Worm (Caenorhabditis elegans) whole organism, L1 larva: ENCODE results near the gene ztf-17.

ENCODE experiments used
- C16A3.4 ChIP-seq: fragments of 150-350 bp; optimal IDR thresholded peaks from 2 replicates; lab custom pipeline; 2014; ENCODE audit warnings: missing biosample characterization, missing genetic modification characterization
- Y116A8C.19 ChIP-seq: sonication (generic microtip); optimal IDR thresholded peaks from 2 replicates; lab custom pipeline; 2016; ENCODE audit warnings: missing compliant biosample characterization, missing genetic modification characterization, borderline replicate concordance
- aha-1 ChIP-seq: fragments of 150-350 bp; optimal IDR thresholded peaks from 2 replicates; lab custom pipeline; 2014; ENCODE audit warnings: missing biosample characterization, missing genetic modification characterization
- aly-2 ChIP-seq: fragments of 150-350 bp; optimal IDR thresholded peaks from 2 replicates; lab custom pipeline; 2014; ENCODE audit warnings: missing biosample characterization, missing genetic modification characterization
- blmp-1 ChIP-seq: fragments of 150-350 bp; optimal IDR thresholded peaks from 2 replicates; lab custom pipeline; 2014; ENCODE audit warnings: missing biosample characterization, missing genetic modification characterization
- ceh-8 ChIP-seq: fragments of 200-800 bp; sonication (Bioruptor generic); optimal IDR thresholded peaks from 2 replicates; lab custom pipeline; 2018; ENCODE audit warnings: mild to moderate bottlenecking, missing genetic modification characterization, moderate library complexity, missing compliant biosample characterization
- ceh-88 ChIP-seq: fragments of 200-800 bp; sonication (Bioruptor generic); IDR thresholded peaks from 2 replicates; pipeline ENCODE4 v1.3.6; 2022; ENCODE audit warnings: missing genetic modification characterization, missing compliant biosample characterization
- ceh-90 ChIP-seq: sonication (generic microtip); optimal IDR thresholded peaks from 2 replicates; lab custom pipeline; 2016; ENCODE audit warnings: missing genetic modification characterization, missing compliant biosample characterization
- ces-1 ChIP-seq: fragments of 150-350 bp; optimal IDR thresholded peaks from 2 replicates; lab custom pipeline; 2014; ENCODE audit warnings: missing biosample characterization, missing genetic modification reagents, missing genetic modification characterization
- efl-3 ChIP-seq: fragments of 200-800 bp; sonication (Bioruptor generic); optimal IDR thresholded peaks from 2 replicates; lab custom pipeline; 2018; ENCODE audit warnings: mild to moderate bottlenecking, missing genetic modification characterization, missing compliant biosample characterization
- egl-27 ChIP-seq, 2 experiments: fragments of 150-350 bp in 1 of 2; sonication (generic microtip); optimal IDR thresholded peaks; 3 replicates each; lab custom pipeline; 2017 to 2018; ENCODE audit warnings: missing biosample characterization in 2 of 2, missing genetic modification characterization in 2 of 2, missing genetic modification reagents in 2 of 2
- elt-2 ChIP-seq: sonication (generic microtip); optimal IDR thresholded peaks from 2 replicates; lab custom pipeline; 2016; ENCODE audit warnings: missing genetic modification characterization, mild to moderate bottlenecking, inconsistent platforms, missing compliant biosample characterization, missing genetic modification reagents
- fkh-10 ChIP-seq: sonication (generic microtip); optimal IDR thresholded peaks from 2 replicates; lab custom pipeline; 2017; ENCODE audit warnings: missing biosample characterization, missing genetic modification reagents, missing genetic modification characterization
- hlh-4 ChIP-seq: sonication (generic microtip); optimal IDR thresholded peaks from 2 replicates; lab custom pipeline; 2016; ENCODE audit warnings: mild to moderate bottlenecking, missing genetic modification characterization, missing compliant biosample characterization
- hpl-2 ChIP-seq: fragments of 150-350 bp; optimal IDR thresholded peaks from 2 replicates; lab custom pipeline; 2014; ENCODE audit warnings: missing biosample characterization, missing genetic modification reagents, missing genetic modification characterization
- jun-1 ChIP-seq: fragments of 150-350 bp; optimal IDR thresholded peaks from 2 replicates; lab custom pipeline; 2014; ENCODE audit warnings: missing biosample characterization, missing genetic modification reagents, missing genetic modification characterization
- lin-14 ChIP-seq: fragments of 200-800 bp; sonication (Bioruptor generic); optimal IDR thresholded peaks from 2 replicates; lab custom pipeline; 2018; ENCODE audit warnings: mild to moderate bottlenecking, missing genetic modification characterization, moderate library complexity, missing compliant biosample characterization
- lin-15B ChIP-seq: fragments of 150-350 bp; sonication (generic microtip); optimal IDR thresholded peaks from 3 replicates; lab custom pipeline; 2014; ENCODE audit warnings: missing biosample characterization, missing genetic modification characterization
- lin-35 ChIP-seq, 2 experiments: fragments of 150-350 bp; optimal IDR thresholded peaks; 2 replicates each; lab custom pipeline; 2014; ENCODE audit warnings: missing biosample characterization in 2 of 2, missing genetic modification characterization in 2 of 2, missing genetic modification reagents in 2 of 2
- lir-3 ChIP-seq: sonication (generic microtip); optimal IDR thresholded peaks from 2 replicates; lab custom pipeline; 2016; ENCODE audit warnings: mild to moderate bottlenecking, missing genetic modification characterization, moderate library complexity, missing compliant biosample characterization; ENCODE audit not compliant: poor library complexity
- mef-2 ChIP-seq: fragments of 150-350 bp; optimal IDR thresholded peaks from 2 replicates; lab custom pipeline; 2014; ENCODE audit warnings: missing biosample characterization, missing genetic modification characterization
- mep-1 ChIP-seq: fragments of 150-350 bp; optimal IDR thresholded peaks from 2 replicates; lab custom pipeline; 2014; ENCODE audit warnings: missing biosample characterization, missing genetic modification characterization
- nhr-20 ChIP-seq: sonication (generic microtip); optimal IDR thresholded peaks from 2 replicates; lab custom pipeline; 2016; ENCODE audit warnings: mild to moderate bottlenecking, missing genetic modification characterization, missing compliant biosample characterization
- nhr-237 ChIP-seq: fragments of 150-350 bp; optimal IDR thresholded peaks from 2 replicates; lab custom pipeline; 2014; ENCODE audit warnings: missing biosample characterization, missing genetic modification characterization
- nhr-84 ChIP-seq: sonication (generic microtip); optimal IDR thresholded peaks from 2 replicates; lab custom pipeline; 2017; ENCODE audit warnings: missing biosample characterization, missing genetic modification characterization
- nhr-90 ChIP-seq: sonication (generic microtip); optimal IDR thresholded peaks from 2 replicates; lab custom pipeline; 2016; ENCODE audit warnings: mild to moderate bottlenecking, missing genetic modification characterization, missing compliant biosample characterization; ENCODE audit not compliant: poor library complexity
- pag-3 ChIP-seq: sonication (generic microtip); optimal IDR thresholded peaks from 2 replicates; lab custom pipeline; 2017; ENCODE audit warnings: missing genetic modification characterization, mild to moderate bottlenecking, missing compliant biosample characterization, antibody characterized with exemption, borderline replicate concordance; ENCODE audit not compliant: insufficient read depth
- pax-3 ChIP-seq: fragments of 200-800 bp; sonication (Bioruptor generic); optimal IDR thresholded peaks from 2 replicates; lab custom pipeline; 2018; ENCODE audit warnings: mild to moderate bottlenecking, missing genetic modification characterization, moderate library complexity, missing compliant biosample characterization
- pqm-1 ChIP-seq: sonication (generic microtip); optimal IDR thresholded peaks from 3 replicates; lab custom pipeline; 2017; ENCODE audit warnings: missing biosample characterization, missing genetic modification characterization
- rnt-1 ChIP-seq: sonication (generic microtip); optimal IDR thresholded peaks from 2 replicates; lab custom pipeline; 2016; ENCODE audit warnings: mild to moderate bottlenecking, missing genetic modification characterization, moderate library complexity, missing compliant biosample characterization
- skn-1 ChIP-seq: fragments of 150-350 bp; optimal IDR thresholded peaks from 2 replicates; lab custom pipeline; 2014; ENCODE audit warnings: missing biosample characterization, missing genetic modification characterization
- snu-23 ChIP-seq: sonication (generic microtip); optimal IDR thresholded peaks from 2 replicates; lab custom pipeline; 2016; ENCODE audit warnings: missing genetic modification characterization, missing compliant biosample characterization
- tlp-1 ChIP-seq: fragments of 150-350 bp; optimal IDR thresholded peaks from 2 replicates; lab custom pipeline; 2014; ENCODE audit warnings: missing biosample characterization, missing genetic modification characterization
- unc-98 ChIP-seq: fragments of 200-800 bp; sonication (Bioruptor generic); IDR thresholded peaks from 2 replicates; pipeline ENCODE4 v1.3.6; 2022; ENCODE audit warnings: missing genetic modification characterization, missing compliant biosample characterization
- xbp-1 ChIP-seq: sonication (generic microtip); optimal IDR thresholded peaks from 2 replicates; lab custom pipeline; 2016; ENCODE audit warnings: missing genetic modification characterization, missing compliant biosample characterization
- zag-1 ChIP-seq: fragments of 150-350 bp; optimal IDR thresholded peaks from 2 replicates; lab custom pipeline; 2014; ENCODE audit warnings: missing biosample characterization, missing genetic modification characterization
- ztf-11 ChIP-seq, 2 experiments: sonication (generic microtip); optimal IDR thresholded peaks; 2 replicates each; lab custom pipeline; 2016 to 2017; ENCODE audit warnings: missing genetic modification characterization in 2 of 2, missing biosample characterization in 1 of 2, missing compliant biosample characterization in 1 of 2
- ztf-4 ChIP-seq: fragments of 150-350 bp; optimal IDR thresholded peaks from 2 replicates; lab custom pipeline; 2014; ENCODE audit warnings: missing biosample characterization, missing genetic modification characterization

Gene ztf-17

ce11 chrII:7857485-7858010 lies 12.4 kb downstream of the ztf-17 start, which contains the start of the genes cec-3 and T09A5.15 (continued):
- TF ChIP-seq mep-1 (tag; lab: Kevin White, UChicago) (peak; percentile 48), pag-3 (tag; lab: Kevin White, UChicago) (no peak), hpl-2 (GFP tag; lab: Kevin White, UChicago) (no peak), egl-27 (tag; optimal IDR thresholded peaks at IDR 0.05; lab: Kevin White, UChicago) (no peak), hlh-4 (no peak), fkh-10 (no peak), C16A3.4 (tag; lab: Kevin White, UChicago) (peak; percentile 66), snu-23 (peak; percentile 72)

ce11 chrII:7855619-7856018 lies 14.3 kb downstream of the ztf-17 start, which contains the start of gene mdmh-35:
TSS of gene mdmh-35 (minus strand) at chrII:7855719.
- TF ChIP-seq lir-3 (no peak), mef-2 (tag; lab: Kevin White, UChicago) (no peak), elt-2 (tag; lab: Kevin White, UChicago) (no peak), ceh-8 (GFP tag; lab: Kevin White, UChicago) (no peak), rnt-1 (tag; lab: Kevin White, UChicago) (no peak), lin-35 (GFP tag; optimal IDR thresholded peaks at IDR 0.05; lab: Kevin White, UChicago) (no peak), nhr-84 (no peak), blmp-1 (tag; lab: Kevin White, UChicago) (no peak), aly-2 (no peak), ztf-11 (tag; optimal IDR thresholded peaks at IDR 0.05; lab: Kevin White, UChicago) (no peak)

DNA sequence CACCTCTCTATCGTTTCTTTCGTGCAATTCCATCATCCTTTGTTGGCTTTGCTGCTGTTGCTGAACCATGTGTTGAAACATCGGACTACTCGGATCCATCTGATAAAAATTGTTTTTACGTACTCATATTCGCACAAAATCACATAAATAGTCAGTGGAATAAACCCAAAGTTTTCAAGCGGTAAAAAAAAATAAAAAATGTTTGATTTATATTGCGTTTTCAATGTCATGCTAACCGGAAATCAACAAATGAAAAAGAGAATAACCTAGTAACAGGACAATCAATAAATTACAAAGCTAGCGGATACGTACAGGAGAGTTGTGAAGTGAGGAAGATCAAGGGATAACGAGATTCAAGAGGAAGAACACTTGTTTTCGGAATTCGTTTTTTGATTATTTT lies 15.0 kb downstream of the ztf-17 start, which contains the start of gene mdt-10:
Gene mdt-10 (minus strand): TSS at position 101 of the 400 bp plus-strand sequence.
- no peak for TF ChIP-seq nhr-20
- TF ChIP-seq mef-2 (tag; lab: Kevin White, UChicago): no peak
- no peak for TF ChIP-seq pqm-1
- no peak for TF ChIP-seq lir-3
- no peak for TF ChIP-seq skn-1 (tag; lab: Kevin White, UChicago)
- no peak for TF ChIP-seq nhr-237 (tag; lab: Kevin White, UChicago)
- TF ChIP-seq ztf-11 (tag; optimal IDR thresholded peaks at IDR 0.05; lab: Kevin White, UChicago): no peak
- TF ChIP-seq snu-23: no peak
- no peak for TF ChIP-seq xbp-1 (tag; lab: Kevin White, UChicago)
- no peak for TF ChIP-seq pag-3 (tag; lab: Kevin White, UChicago)
- TF ChIP-seq ceh-90: no peak
- TF ChIP-seq hlh-4: no peak
- TF ChIP-seq lin-14 (GFP tag; lab: Kevin White, UChicago): no peak
- TF ChIP-seq nhr-90 (tag; lab: Kevin White, UChicago): no peak
- no peak for TF ChIP-seq unc-98

- TF ChIP-seq jun-1 (no peak), mef-2 (tag; lab: Kevin White, UChicago) (no peak), tlp-1 (tag; lab: Kevin White, UChicago) (no peak), ces-1 (GFP tag; lab: Kevin White, UChicago) (no peak), aha-1 (tag; lab: Kevin White, UChicago) (no peak), ztf-4 (no peak), lin-15B (tag; lab: Kevin White, UChicago) (no peak), efl-3 (no peak), Y116A8C.19 (tag; lab: Kevin White, UChicago) (no peak), nhr-84 (no peak), pax-3 (tag; lab: Kevin White, UChicago) (no peak), nhr-237 (tag; lab: Kevin White, UChicago) (no peak), zag-1 (tag; lab: Kevin White, UChicago) (no peak), ceh-88 (GFP tag; lab: Robert Waterston, UW) (no peak)
These were observed 16.3 kb downstream of the ztf-17 start, which contains the start of gene T09A5.5 for ce11 chrII:7853679-7854078. TSS of gene T09A5.5 (minus strand) at chrII:7853779.
